Fruit fly (Drosophila melanogaster): ENCODE results near the gene CG14693.
A peak's percentile ranks its signal among the peaks of the same experiment; 100 is the strongest.

Gene CG14693

DNA sequence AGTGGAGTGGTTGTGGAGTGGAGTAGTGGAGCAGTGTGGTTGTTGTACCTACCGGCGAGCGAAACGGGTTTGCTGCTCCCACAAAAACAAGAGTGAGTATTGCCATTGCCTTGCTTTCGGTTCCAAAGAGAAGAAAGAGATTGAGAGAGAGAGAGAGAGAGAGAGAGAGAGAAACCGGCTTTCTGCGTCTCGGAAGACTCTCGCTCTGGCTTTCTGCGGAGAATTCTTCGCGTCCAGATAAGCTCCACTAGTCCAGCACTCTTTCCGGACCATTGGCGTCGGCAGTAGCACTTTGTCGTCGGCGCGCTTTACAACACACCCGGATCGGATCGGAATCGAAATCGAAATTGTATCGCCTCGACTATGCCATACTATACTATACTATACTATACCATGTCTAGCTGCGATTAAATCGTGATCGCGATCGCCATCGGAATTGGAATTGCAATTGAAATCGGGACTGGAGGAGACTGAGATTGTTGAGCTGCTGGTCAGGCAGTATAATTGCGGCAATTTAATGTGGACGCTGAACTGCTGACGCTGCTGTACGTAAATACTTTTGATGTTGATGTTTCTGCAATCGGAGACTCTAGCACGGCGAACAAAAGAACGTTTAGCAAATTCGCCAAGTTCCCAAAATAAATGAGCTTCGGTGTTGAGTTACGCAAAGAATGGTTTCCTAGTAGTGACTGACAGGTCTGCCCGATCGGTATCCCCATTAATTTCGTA, 12.1 kb upstream of the CG14693 start, which contains the start of gene Cad86C (continued):
- TF ChIP-seq ab (GFP tag; optimal IDR thresholded peaks at IDR 0.05): no peak
- TF ChIP-seq CG7556 (GFP tag; optimal IDR thresholded peaks at IDR 0.05): no peak
- peak; percentile 13 for TF ChIP-seq Ets65A (GFP tag)
- no peak for TF ChIP-seq pan (optimal IDR thresholded peaks at IDR 0.05)
- TF ChIP-seq pan (GFP tag; optimal IDR thresholded peaks at IDR 0.05 in 1 of 2, IDR thresholded peaks at IDR 0.05 in 1 of 2): peak in 1 of 2 experiments; percentile 19
- no peak for TF ChIP-seq jing (GFP tag; optimal IDR thresholded peaks at IDR 0.05)
- TF ChIP-seq CG16863 (GFP tag; optimal IDR thresholded peaks at IDR 0.05): no peak
- peak; percentile 64 for TF ChIP-seq sens (GFP tag)
- no peak for TF ChIP-seq H15 (GFP tag; IDR thresholded peaks at IDR 0.05)
- no peak for TF ChIP-seq eve (GFP tag; optimal IDR thresholded peaks at IDR 0.05)
- TF ChIP-seq CG10654 (GFP tag; optimal IDR thresholded peaks at IDR 0.05): no peak
- no peak for TF ChIP-seq Opbp (GFP tag; IDR thresholded peaks at IDR 0.05; ENCODE audit: partially characterized antibody)
- no peak for TF ChIP-seq Nf-YB (GFP tag; optimal IDR thresholded peaks at IDR 0.05)
- no peak for TF ChIP-seq maf-S (GFP tag; optimal IDR thresholded peaks at IDR 0.05)
- no peak for TF ChIP-seq CG6683 (GFP tag; optimal IDR thresholded peaks at IDR 0.05)
- TF ChIP-seq ssp (GFP tag; IDR thresholded peaks at IDR 0.05): no peak
- TF ChIP-seq schlank (tag; optimal IDR thresholded peaks at IDR 0.05): no peak
- peak; percentile 5 for TF ChIP-seq CG6854 (GFP tag; optimal IDR thresholded peaks at IDR 0.05)
- TF ChIP-seq BtbVII (GFP tag; optimal IDR thresholded peaks at IDR 0.05): peak; percentile 13
- TF ChIP-seq Stat92E (GFP tag; optimal IDR thresholded peaks at IDR 0.05): no peak
- no peak for TF ChIP-seq CG42726 (GFP tag; IDR thresholded peaks at IDR 0.05; ENCODE audit: partially characterized antibody)
- no peak for TF ChIP-seq CG10147 (GFP tag; optimal IDR thresholded peaks at IDR 0.05)
- no peak for TF ChIP-seq CG17568 (GFP tag; optimal IDR thresholded peaks at IDR 0.05)
- TF ChIP-seq bbx (GFP tag; IDR thresholded peaks at IDR 0.05; ENCODE audit: partially characterized antibody): peak; percentile 59; the same call in 1 of the 2 replicates
- no peak for TF ChIP-seq lola (GFP tag; optimal IDR thresholded peaks at IDR 0.05)
- TF ChIP-seq grn (GFP tag; optimal IDR thresholded peaks at IDR 0.05): peak; percentile 36
- TF ChIP-seq CG6765 (GFP tag; optimal IDR thresholded peaks at IDR 0.05): peak; percentile 2
- no peak for TF ChIP-seq CG1602 (GFP tag; optimal IDR thresholded peaks at IDR 0.05)
- 0 out of 2 replicates have a peak, but pooled peaks have one; percentile 42 for TF ChIP-seq CG9932 (GFP tag; IDR thresholded peaks at IDR 0.05)
- peak; percentile 95 to 96 for TF ChIP-seq Trl (optimal IDR thresholded peaks at IDR 0.05)
- no peak for TF ChIP-seq Trl (GFP tag; optimal IDR thresholded peaks at IDR 0.05)
- no peak for TF ChIP-seq crc (GFP tag; optimal IDR thresholded peaks at IDR 0.05)
- TF ChIP-seq CG13624 (GFP tag; optimal IDR thresholded peaks at IDR 0.05): peak; percentile 10
- no peak for TF ChIP-seq tup (GFP tag; optimal IDR thresholded peaks at IDR 0.05)
- TF ChIP-seq NC2α (GFP tag; optimal IDR thresholded peaks at IDR 0.05): no peak
- TF ChIP-seq cato (GFP tag; optimal IDR thresholded peaks at IDR 0.05; ENCODE audit: borderline replicate concordance): no peak
- no peak for TF ChIP-seq lilli (GFP tag; optimal IDR thresholded peaks at IDR 0.05)
- TF ChIP-seq fd3F (GFP tag; optimal IDR thresholded peaks at IDR 0.05): no peak
- TF ChIP-seq ac (GFP tag; optimal IDR thresholded peaks at IDR 0.05): no peak
- TF ChIP-seq Mad (GFP tag; optimal IDR thresholded peaks at IDR 0.05): no peak
- no peak for TF ChIP-seq nerfin-1 (tag; optimal IDR thresholded peaks at IDR 0.05)
- no peak for TF ChIP-seq CG3726 (GFP tag; IDR thresholded peaks at IDR 0.05)
- TF ChIP-seq CG8944 (GFP tag; optimal IDR thresholded peaks at IDR 0.05): no peak
- no peak for TF ChIP-seq sqz (GFP tag; optimal IDR thresholded peaks at IDR 0.05)
- TF ChIP-seq wek (GFP tag; optimal IDR thresholded peaks at IDR 0.05): no peak
- TF ChIP-seq CG14014 (GFP tag; IDR thresholded peaks at IDR 0.05): no peak
- TF ChIP-seq D19B (GFP tag; optimal IDR thresholded peaks at IDR 0.05): peak; percentile 51
- TF ChIP-seq CG13287 (GFP tag; IDR thresholded peaks at IDR 0.05; ENCODE audit: partially characterized antibody): peak; percentile 61
- TF ChIP-seq br (optimal IDR thresholded peaks at IDR 0.05): no peak
- TF ChIP-seq CG12236 (GFP tag; optimal IDR thresholded peaks at IDR 0.05): no peak
